Worm (Caenorhabditis elegans): ENCODE data around the gene R08D7.7.

R08D7.7 gene

DNA sequence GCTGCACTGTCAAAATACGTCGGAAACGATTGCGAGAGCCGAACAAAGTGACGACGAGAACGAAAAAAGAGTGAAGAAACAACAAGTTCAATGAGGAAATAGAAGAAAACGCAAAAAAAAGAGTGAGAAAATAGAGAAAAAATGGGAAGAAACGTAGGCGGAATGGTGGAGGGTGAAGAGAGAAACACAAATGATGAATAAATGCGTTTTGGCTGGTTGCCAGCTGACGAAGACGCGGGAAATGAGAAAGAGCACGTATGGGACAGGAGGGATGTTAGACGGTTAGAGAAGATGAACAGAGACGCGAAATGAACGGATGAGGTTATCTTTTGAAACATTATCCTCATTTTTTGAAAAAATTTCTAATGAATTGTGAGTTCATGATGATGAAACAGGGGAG, 4.9 kb upstream of the R08D7.7 start (continued):
- TF ChIP-seq sptf-1 (tag; optimal IDR thresholded peaks at IDR 0.05), result no peak
- TF ChIP-seq nhr-237 (tag; optimal IDR thresholded peaks at IDR 0.05), result no peak
- TF ChIP-seq hpl-2 (GFP tag; optimal IDR thresholded peaks at IDR 0.05), result no peak
- TF ChIP-seq pqm-1 (tag; optimal IDR thresholded peaks at IDR 0.05), result no peak
- TF ChIP-seq snpc-4 (tag; optimal IDR thresholded peaks at IDR 0.05), result no peak
- 0 out of 2 replicates have a peak, but pooled peaks have one; percentile 28 for TF ChIP-seq ceh-88 (GFP tag; IDR thresholded peaks at IDR 0.05)
- TF ChIP-seq nhr-12 (tag; optimal IDR thresholded peaks at IDR 0.05), result no peak
- TF ChIP-seq zip-4 (GFP tag; optimal IDR thresholded peaks at IDR 0.05), result no peak
- no peak for TF ChIP-seq lin-39 (tag; optimal IDR thresholded peaks at IDR 0.05)
- peak; percentile 61 for TF ChIP-seq skn-1 (tag; optimal IDR thresholded peaks at IDR 0.05)
- peak; percentile 54 to 67 for TF ChIP-seq lin-35 (GFP tag; optimal IDR thresholded peaks at IDR 0.05)
- TF ChIP-seq efl-3 (GFP tag; optimal IDR thresholded peaks at IDR 0.05), result no peak
- TF ChIP-seq xbp-1 (tag; optimal IDR thresholded peaks at IDR 0.05), result peak; percentile 41
- TF ChIP-seq ceh-90 (tag; optimal IDR thresholded peaks at IDR 0.05), result no peak
- TF ChIP-seq rnt-1 (tag; optimal IDR thresholded peaks at IDR 0.05), result peak; percentile 49
- no peak for TF ChIP-seq grh-1 (GFP tag; IDR thresholded peaks at IDR 0.05)
- TF ChIP-seq lsy-2 (tag; optimal IDR thresholded peaks at IDR 0.05), result peak; percentile 60 to 79
- TF ChIP-seq nhr-28 (tag; optimal IDR thresholded peaks at IDR 0.05), result no peak
- peak; percentile 71 for TF ChIP-seq tbx-2 (tag; optimal IDR thresholded peaks at IDR 0.05)
- peak; percentile 36 for TF ChIP-seq mef-2 (tag; optimal IDR thresholded peaks at IDR 0.05)
- no peak for TF ChIP-seq lir-3 (tag; optimal IDR thresholded peaks at IDR 0.05; ENCODE audit: poor library complexity)
- TF ChIP-seq lin-14 (GFP tag; optimal IDR thresholded peaks at IDR 0.05), result peak; percentile 97
- peak; percentile 48 for TF ChIP-seq dsc-1 (tag; optimal IDR thresholded peaks at IDR 0.05)
- no peak for TF ChIP-seq pax-3 (tag; optimal IDR thresholded peaks at IDR 0.05)
- peak in 1 of 2 experiments; percentile 62 for TF ChIP-seq mdl-1 (tag; optimal IDR thresholded peaks at IDR 0.05)
- peak; percentile 82 for TF ChIP-seq nhr-77 (tag; optimal IDR thresholded peaks at IDR 0.05)
- TF ChIP-seq pag-3 (tag; optimal IDR thresholded peaks at IDR 0.05; ENCODE audit: borderline replicate concordance, insufficient read depth), result no peak
- TF ChIP-seq unc-62 (GFP tag; optimal IDR thresholded peaks at IDR 0.05), result no peak
- no peak for TF ChIP-seq ztf-11 (tag; optimal IDR thresholded peaks at IDR 0.05)
- peak; percentile 59 for TF ChIP-seq fkh-8 (tag; optimal IDR thresholded peaks at IDR 0.05)
- TF ChIP-seq egl-13 (tag; optimal IDR thresholded peaks at IDR 0.05), result no peak
- TF ChIP-seq nhr-90 (tag; optimal IDR thresholded peaks at IDR 0.05; ENCODE audit: poor library complexity), result peak; percentile 23
- TF ChIP-seq zag-1 (tag; optimal IDR thresholded peaks at IDR 0.05), result no peak
- TF ChIP-seq elt-3 (tag; optimal IDR thresholded peaks at IDR 0.05), result peak in 2 of 6 experiments; percentile 23 to 42
- TF ChIP-seq jun-1 (tag; optimal IDR thresholded peaks at IDR 0.05), result no peak
- peak; percentile 47 for TF ChIP-seq fkh-10 (GFP tag; optimal IDR thresholded peaks at IDR 0.05)
- no peak for TF ChIP-seq vab-15 (tag; optimal IDR thresholded peaks at IDR 0.05)
- TF ChIP-seq nhr-47 (tag; optimal IDR thresholded peaks at IDR 0.05), result peak; percentile 50
- TF ChIP-seq hlh-17 (GFP tag; optimal IDR thresholded peaks at IDR 0.05; ENCODE audit: borderline replicate concordance), result no peak
- no peak for TF ChIP-seq ama-1 (optimal IDR thresholded peaks at IDR 0.05)
- no peak for TF ChIP-seq alr-1 (tag; optimal IDR thresholded peaks at IDR 0.05; ENCODE audit: borderline replicate concordance)
- no peak for TF ChIP-seq nhr-76 (tag; optimal IDR thresholded peaks at IDR 0.05)
- peak; percentile 44 to 55 (median 47) for TF ChIP-seq dpl-1 (GFP tag; optimal IDR thresholded peaks at IDR 0.05)
- peak; percentile 67 for TF ChIP-seq snu-23 (GFP tag; optimal IDR thresholded peaks at IDR 0.05)
- TF ChIP-seq elt-2 (tag; optimal IDR thresholded peaks at IDR 0.05), result no peak
- TF ChIP-seq mab-9 (GFP tag; IDR thresholded peaks at IDR 0.05), result no peak
- TF ChIP-seq sox-4 (tag; optimal IDR thresholded peaks at IDR 0.05), result no peak
- peak; percentile 78 for TF ChIP-seq mep-1 (tag; optimal IDR thresholded peaks at IDR 0.05)
- no peak for TF ChIP-seq C04F5.9 (tag; optimal IDR thresholded peaks at IDR 0.05)
